Worm (Caenorhabditis elegans): ENCODE measurements around the gene F11D5.5.

The F11D5.5 gene

ce11 chrX:3289183-3289582, 12.7 kb upstream of the F11D5.5 start, which contains the start of gene K09C4.4:
Gene K09C4.4 (plus strand): TSS chrX:3289483.
- TF ChIP-seq W03F9.2 (tag; optimal IDR thresholded peaks at IDR 0.05) (no peak), him-1 (tag; optimal IDR thresholded peaks at IDR 0.05) (no peak), dao-5 (tag; optimal IDR thresholded peaks at IDR 0.05) (no peak)

ce11 chrX:3290147-3290546, 11.7 kb upstream of the F11D5.5 start:
- no peak for TF ChIP-seq him-1 (tag; optimal IDR thresholded peaks at IDR 0.05)
- no peak for TF ChIP-seq dao-5 (tag; optimal IDR thresholded peaks at IDR 0.05)
- no peak for TF ChIP-seq W03F9.2 (tag; optimal IDR thresholded peaks at IDR 0.05)

- no peak for TF ChIP-seq him-1 (tag; optimal IDR thresholded peaks at IDR 0.05)
- TF ChIP-seq W03F9.2 (tag; optimal IDR thresholded peaks at IDR 0.05): no peak
- TF ChIP-seq dao-5 (tag; optimal IDR thresholded peaks at IDR 0.05): no peak
Measured at ce11 chrX:3291948-3292347, 9.9 kb upstream of the F11D5.5 start.

- TF ChIP-seq dao-5 (tag; optimal IDR thresholded peaks at IDR 0.05) (no peak), W03F9.2 (tag; optimal IDR thresholded peaks at IDR 0.05) (no peak), him-1 (tag; optimal IDR thresholded peaks at IDR 0.05) (no peak)
Measured at ce11 chrX:3296182-3296581, 5.7 kb upstream of the F11D5.5 start, which contains the start of gene K09C4.2. Gene K09C4.2 (plus strand): TSS chrX:3296482.

ce11 chrX:3297812-3298211, 4.1 kb upstream of the F11D5.5 start:
- TF ChIP-seq W03F9.2 (tag; optimal IDR thresholded peaks at IDR 0.05) (no peak), him-1 (tag; optimal IDR thresholded peaks at IDR 0.05) (no peak), dao-5 (tag; optimal IDR thresholded peaks at IDR 0.05) (no peak)

ce11 chrX:3298582-3298981, 3.3 kb upstream of the F11D5.5 start, which contains the start of gene K09C4.1:
Gene K09C4.1 (plus strand): TSS chrX:3298882.
- TF ChIP-seq him-1 (tag; optimal IDR thresholded peaks at IDR 0.05) (no peak), W03F9.2 (tag; optimal IDR thresholded peaks at IDR 0.05) (no peak), dao-5 (tag; optimal IDR thresholded peaks at IDR 0.05) (no peak)

ce11 chrX:3300582-3300981, 1.3 kb upstream of the F11D5.5 start:
- no peak for TF ChIP-seq dao-5 (tag; optimal IDR thresholded peaks at IDR 0.05)

- TF ChIP-seq W03F9.2 (tag; optimal IDR thresholded peaks at IDR 0.05): no peak
Measured at ce11 chrX:3304068-3304467, 2.2 kb downstream of the F11D5.5 start, which contains the start of gene F11D5.7. Gene F11D5.7 (plus strand): TSS chrX:3304368.

ce11 chrX:3306594-3307296, 4.9 kb downstream of the F11D5.5 start:
- TF ChIP-seq him-1 (tag; optimal IDR thresholded peaks at IDR 0.05): no peak
- TF ChIP-seq dao-5 (tag; optimal IDR thresholded peaks at IDR 0.05): no peak
- no peak for TF ChIP-seq W03F9.2 (tag; optimal IDR thresholded peaks at IDR 0.05)

ce11 chrX:3310702-3311101, 8.8 kb downstream of the F11D5.5 start:
- no peak for TF ChIP-seq dao-5 (tag; optimal IDR thresholded peaks at IDR 0.05)
- no peak for TF ChIP-seq W03F9.2 (tag; optimal IDR thresholded peaks at IDR 0.05)
- TF ChIP-seq him-1 (tag; optimal IDR thresholded peaks at IDR 0.05): no peak

- TF ChIP-seq W03F9.2 (tag; optimal IDR thresholded peaks at IDR 0.05): no peak
- TF ChIP-seq him-1 (tag; optimal IDR thresholded peaks at IDR 0.05): no peak
- no peak for TF ChIP-seq dao-5 (tag; optimal IDR thresholded peaks at IDR 0.05)
Measured at ce11 chrX:3313939-3314338, 12.1 kb downstream of the F11D5.5 start.

- TF ChIP-seq W03F9.2 (tag; optimal IDR thresholded peaks at IDR 0.05) (no peak), dao-5 (tag; optimal IDR thresholded peaks at IDR 0.05) (no peak), him-1 (tag; optimal IDR thresholded peaks at IDR 0.05) (no peak)
Measured at ce11 chrX:3315014-3315413, 13.1 kb downstream of the F11D5.5 start, which contains the start of gene ddr-2. Gene ddr-2 (plus strand): TSS chrX:3315314.

- TF ChIP-seq dao-5 (tag; optimal IDR thresholded peaks at IDR 0.05) (no peak), him-1 (tag; optimal IDR thresholded peaks at IDR 0.05) (no peak), W03F9.2 (tag; optimal IDR thresholded peaks at IDR 0.05) (no peak)
Measured at ce11 chrX:3315891-3316657, 14.2 kb downstream of the F11D5.5 start.

ce11 chrX:3316830-3317229, 15.0 kb downstream of the F11D5.5 start:
- TF ChIP-seq W03F9.2 (tag; optimal IDR thresholded peaks at IDR 0.05) (no peak), dao-5 (tag; optimal IDR thresholded peaks at IDR 0.05) (no peak), him-1 (tag; optimal IDR thresholded peaks at IDR 0.05) (no peak)
